Fruit fly (Drosophila melanogaster): ENCODE measurements around the gene CG6664.
A peak's percentile ranks its signal among the peaks of the same experiment; 100 is the strongest.

- TF ChIP-seq CG6854 (GFP tag; optimal IDR thresholded peaks at IDR 0.05) = peak; percentile 37
- no peak for TF ChIP-seq CG31627 (GFP tag; optimal IDR thresholded peaks at IDR 0.05)
- TF ChIP-seq Hr39 (GFP tag; optimal IDR thresholded peaks at IDR 0.05) = no peak
- TF ChIP-seq CG16779 (tag; optimal IDR thresholded peaks at IDR 0.05) = peak; percentile 31
- TF ChIP-seq Hr4 (GFP tag; optimal IDR thresholded peaks at IDR 0.05) = no peak
- TF ChIP-seq OdsH (GFP tag; optimal IDR thresholded peaks at IDR 0.05) = no peak
Measured at dm6 chr3L:17000289-17000688, 15.7 kb downstream of the CG6664 start.

Data from whole organism, prepupa.